Worm (Caenorhabditis elegans) whole organism, L4/young adult: ENCODE results near the gene cyp-34A1.

Source experiments
- W03F9.2 ChIP-seq: fragments of 150-350 bp; optimal IDR thresholded peaks from 2 replicates; lab custom pipeline; 2014; ENCODE audit warnings: missing biosample characterization, missing genetic modification characterization
- dao-5 ChIP-seq: sonication (generic microtip); optimal IDR thresholded peaks from 2 replicates; lab custom pipeline; 2016; ENCODE audit warnings: missing genotype, missing genetic modification characterization, moderate library complexity, missing compliant biosample characterization
- him-1 ChIP-seq: sonication (generic microtip); optimal IDR thresholded peaks from 2 replicates; lab custom pipeline; 2016; ENCODE audit warnings: missing genotype, missing genetic modification reagents, missing genetic modification characterization, missing compliant biosample characterization

ce11 chrV:15293865-15294264, 6.1 kb upstream of the cyp-34A1 start, which contains the start of gene str-96:
- TF ChIP-seq dao-5 (no peak), him-1 (tag; lab: Kevin White, UChicago) (no peak), W03F9.2 (tag; lab: Kevin White, UChicago) (no peak)
